Fruit fly (Drosophila melanogaster) Kc167 (cell line): ENCODE measurements around the gene CG33253.

ENCODE experiments used
- Myc ChIP-seq: fragments of >200 bp; optimal IDR thresholded peaks from 2 replicates; lab custom pipeline; 2017; ENCODE audit warnings: missing external identifiers
- Sin3A ChIP-seq: fragments of >200 bp; optimal IDR thresholded peaks from 2 replicates; lab custom pipeline; 2018; ENCODE audit warnings: missing external identifiers
- h ChIP-seq: fragments of >200 bp; optimal IDR thresholded peaks from 3 replicates; lab custom pipeline; 2018; ENCODE audit warnings: missing external identifiers
- insv ChIP-seq: fragments of >200 bp; optimal IDR thresholded peaks from 3 replicates; lab custom pipeline; 2018; ENCODE audit warnings: missing external identifiers
- psq ChIP-seq: fragments of >200 bp; optimal IDR thresholded peaks from 2 replicates; lab custom pipeline; 2017; ENCODE audit warnings: missing external identifiers
- ttk ChIP-seq: sonication (Bioruptor generic); optimal IDR thresholded peaks from 2 replicates; lab custom pipeline; 2017; ENCODE audit warnings: missing external identifiers

dm6 chrX:19159942-19160341, 23.3 kb upstream of the CG33253 start:
- no peak for TF ChIP-seq ttk (lab: Kevin White, UChicago)
- no peak for TF ChIP-seq Sin3A (lab: Kevin White, UChicago)
- TF ChIP-seq h (lab: Kevin White, UChicago) = no peak
- TF ChIP-seq psq = no peak
- TF ChIP-seq Myc (lab: Kevin White, UChicago) = no peak
- TF ChIP-seq insv (lab: Kevin White, UChicago) = no peak
